Worm (Caenorhabditis elegans): Measurements from ENCODE around the gene F26F4.5.
A peak's percentile ranks its signal among the peaks of the same experiment; 100 is the strongest.

The F26F4.5 gene

DNA sequence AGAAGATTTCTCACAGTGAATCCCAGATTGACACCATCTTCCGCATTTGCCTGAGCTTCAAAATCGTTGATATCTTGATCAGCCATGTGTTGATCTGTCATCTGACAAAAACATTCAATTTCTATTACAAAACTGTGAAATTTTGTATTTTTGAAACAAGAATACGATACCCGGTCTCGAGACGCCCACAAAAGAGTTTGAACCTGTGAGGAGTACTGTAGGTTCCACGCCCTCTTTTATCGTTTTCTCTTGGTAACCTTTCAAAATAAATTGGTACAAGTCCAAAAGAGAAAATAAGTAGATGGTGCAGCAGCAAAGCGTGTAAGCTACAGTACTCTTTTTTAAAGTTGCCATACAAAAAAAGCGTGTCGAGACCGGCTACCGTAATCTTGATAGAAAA lies 18.9 kb upstream of the F26F4.5 start, which contains the start of gene F26F4.12:
Gene F26F4.12 (minus strand): TSS at position 101 of the 400 bp plus-strand sequence.
- TF ChIP-seq unc-120 (tag; optimal IDR thresholded peaks at IDR 0.05; ENCODE audit: poor library complexity, severe bottlenecking) (no peak), flh-1 (GFP tag; optimal IDR thresholded peaks at IDR 0.05) (no peak), nhr-237 (tag; optimal IDR thresholded peaks at IDR 0.05) (no peak), pha-4 (tag; optimal IDR thresholded peaks at IDR 0.05) (no peak)

DNA sequence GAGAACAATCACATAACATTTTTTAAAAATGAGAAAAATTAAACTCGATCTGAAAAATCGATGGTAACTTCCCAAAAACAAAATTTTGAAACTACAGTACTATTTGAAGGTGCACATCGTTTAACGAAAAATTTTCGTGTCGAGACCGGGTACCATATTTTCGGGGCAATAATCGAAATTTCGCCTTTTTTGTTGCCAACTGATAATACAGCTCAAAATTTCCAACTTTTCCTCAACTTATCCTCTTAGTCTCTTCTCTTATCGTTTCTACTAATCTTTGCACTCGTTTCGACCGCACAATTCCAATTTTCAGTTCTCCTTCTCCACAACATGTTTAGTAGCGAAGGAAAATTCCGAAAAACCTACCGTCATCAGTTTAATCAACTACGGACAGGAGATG lies 15.8 kb upstream of the F26F4.5 start, which contains the start of gene rom-1:
Gene rom-1 (plus strand): TSS at position 301 of the 400 bp plus-strand sequence.
- TF ChIP-seq mep-1 (tag; optimal IDR thresholded peaks at IDR 0.05), result no peak
- TF ChIP-seq ceh-39 (tag; optimal IDR thresholded peaks at IDR 0.05), result no peak
- no peak for TF ChIP-seq bed-3 (GFP tag; optimal IDR thresholded peaks at IDR 0.05)
- TF ChIP-seq tbx-8 (GFP tag; optimal IDR thresholded peaks at IDR 0.05), result no peak
- TF ChIP-seq ceh-83 (GFP tag; optimal IDR thresholded peaks at IDR 0.05), result no peak
- no peak for TF ChIP-seq sem-2 (GFP tag; optimal IDR thresholded peaks at IDR 0.05)
- TF ChIP-seq nhr-237 (tag; optimal IDR thresholded peaks at IDR 0.05), result no peak
- no peak for TF ChIP-seq M03D4.4 (tag; optimal IDR thresholded peaks at IDR 0.05)
- TF ChIP-seq zip-8 (tag; optimal IDR thresholded peaks at IDR 0.05), result no peak
- TF ChIP-seq elt-1 (tag; optimal IDR thresholded peaks at IDR 0.05; ENCODE audit: borderline replicate concordance, insufficient read depth), result no peak
- TF ChIP-seq nhr-76 (tag; optimal IDR thresholded peaks at IDR 0.05), result no peak
- TF ChIP-seq flh-1 (GFP tag; optimal IDR thresholded peaks at IDR 0.05), result no peak
- TF ChIP-seq cnd-1 (tag; optimal IDR thresholded peaks at IDR 0.05), result no peak
- TF ChIP-seq lsy-2 (tag; optimal IDR thresholded peaks at IDR 0.05), result no peak
- no peak for TF ChIP-seq ceh-43 (GFP tag; optimal IDR thresholded peaks at IDR 0.05)
- no peak for TF ChIP-seq drap-1 (GFP tag; optimal IDR thresholded peaks at IDR 0.05)

DNA sequence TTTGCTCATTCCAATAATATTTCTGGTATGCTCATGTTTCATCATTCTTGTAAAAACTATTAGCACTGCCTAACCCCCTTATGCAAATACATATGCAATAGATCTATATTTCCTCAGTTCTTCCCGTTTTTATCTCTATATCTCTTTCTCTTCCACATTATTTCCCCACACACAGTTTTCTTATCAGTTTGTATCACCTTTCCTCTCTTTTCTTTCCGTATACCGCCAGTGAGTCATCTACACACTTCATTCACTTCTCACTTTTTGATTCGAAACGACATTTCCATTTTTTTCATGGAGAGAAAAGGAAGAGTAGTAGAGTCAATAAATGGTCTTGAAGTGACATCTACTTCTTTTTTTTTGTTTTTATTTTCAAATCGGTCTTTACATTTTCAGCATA lies 15.3 kb upstream of the F26F4.5 start:
- TF ChIP-seq sem-2 (GFP tag; optimal IDR thresholded peaks at IDR 0.05) (no peak), nhr-28 (tag; optimal IDR thresholded peaks at IDR 0.05) (no peak), ham-2 (GFP tag; optimal IDR thresholded peaks at IDR 0.05) (no peak), ceh-83 (GFP tag; optimal IDR thresholded peaks at IDR 0.05) (no peak), pha-4 (tag; optimal IDR thresholded peaks at IDR 0.05) (no peak), nhr-2 (tag; optimal IDR thresholded peaks at IDR 0.05) (no peak), mab-5 (tag; optimal IDR thresholded peaks at IDR 0.05) (no peak), ceh-39 (tag; optimal IDR thresholded peaks at IDR 0.05) (no peak), unc-62 (GFP tag; optimal IDR thresholded peaks at IDR 0.05) (no peak), M03D4.4 (tag; optimal IDR thresholded peaks at IDR 0.05) (no peak), bed-3 (GFP tag; optimal IDR thresholded peaks at IDR 0.05) (no peak), flh-1 (GFP tag; optimal IDR thresholded peaks at IDR 0.05) (no peak), lsy-2 (tag; optimal IDR thresholded peaks at IDR 0.05) (no peak), mep-1 (tag; optimal IDR thresholded peaks at IDR 0.05) (no peak), sptf-1 (tag; optimal IDR thresholded peaks at IDR 0.05) (no peak), ceh-43 (GFP tag; optimal IDR thresholded peaks at IDR 0.05) (no peak), nhr-237 (tag; optimal IDR thresholded peaks at IDR 0.05) (no peak), elt-1 (tag; optimal IDR thresholded peaks at IDR 0.05; ENCODE audit: borderline replicate concordance, insufficient read depth) (no peak), lin-13 (tag; optimal IDR thresholded peaks at IDR 0.05) (no peak)

DNA sequence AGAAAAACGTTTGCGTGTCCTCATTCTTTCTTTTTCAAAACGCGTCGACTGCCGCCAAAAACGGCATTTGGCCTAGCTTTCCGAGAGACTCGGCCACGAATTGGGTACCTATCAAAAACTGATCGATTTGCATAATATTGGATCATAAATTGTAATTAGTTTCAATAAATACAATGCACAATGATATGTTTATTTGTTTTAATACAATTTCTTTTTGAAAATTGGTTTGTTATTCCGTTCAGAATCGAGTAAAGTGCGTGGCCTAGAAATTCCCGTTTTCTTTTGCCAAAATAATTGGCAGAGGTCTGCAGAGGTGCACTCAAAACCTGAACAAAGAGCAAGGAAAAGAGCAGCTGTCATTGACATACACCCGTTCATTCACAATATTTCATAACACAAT lies 14.4 kb upstream of the F26F4.5 start, which contains the start of gene F26F4.8:
Gene F26F4.8 (minus strand): TSS at position 69 of the 400 bp plus-strand sequence.
- TF ChIP-seq elt-3 (tag; optimal IDR thresholded peaks at IDR 0.05) (no peak), ceh-43 (GFP tag; optimal IDR thresholded peaks at IDR 0.05) (peak; percentile 19), ham-2 (GFP tag; optimal IDR thresholded peaks at IDR 0.05) (no peak), mep-1 (tag; optimal IDR thresholded peaks at IDR 0.05) (peak; percentile 18), lin-32 (GFP tag; optimal IDR thresholded peaks at IDR 0.05) (peak; percentile 2), bed-3 (GFP tag; optimal IDR thresholded peaks at IDR 0.05) (no peak), ces-1 (GFP tag; optimal IDR thresholded peaks at IDR 0.05) (peak; percentile 2), ceh-83 (GFP tag; optimal IDR thresholded peaks at IDR 0.05) (peak; percentile 43), sptf-1 (tag; optimal IDR thresholded peaks at IDR 0.05) (peak; percentile 26), flh-1 (GFP tag; optimal IDR thresholded peaks at IDR 0.05) (no peak), nhr-2 (tag; optimal IDR thresholded peaks at IDR 0.05) (no peak), unc-120 (tag; optimal IDR thresholded peaks at IDR 0.05; ENCODE audit: poor library complexity, severe bottlenecking) (peak; percentile 92), hlh-1 (tag; optimal IDR thresholded peaks at IDR 0.05) (peak; percentile 37), mab-5 (tag; optimal IDR thresholded peaks at IDR 0.05) (no peak), nhr-28 (tag; optimal IDR thresholded peaks at IDR 0.05) (no peak)

DNA sequence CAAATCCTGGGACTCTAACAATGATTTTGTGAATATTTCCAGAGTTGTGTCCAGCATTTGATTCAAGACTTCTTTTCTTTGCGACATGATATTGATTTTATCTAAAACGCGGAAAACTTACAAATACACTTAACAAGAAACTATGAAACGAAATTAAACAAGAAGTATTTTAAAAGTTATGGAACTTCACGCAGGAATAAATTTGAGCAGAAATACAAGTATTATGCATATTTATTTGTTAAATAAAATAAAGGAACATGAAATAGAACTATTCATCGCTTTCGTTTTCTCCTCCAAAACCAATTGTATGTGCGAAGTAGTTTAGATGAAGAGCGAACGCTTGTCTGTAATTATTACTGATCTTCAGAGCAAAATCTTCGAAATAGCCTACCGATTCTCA lies 12.7 kb upstream of the F26F4.5 start, which contains the start of gene kbp-2:
Gene kbp-2 (minus strand): TSS at position 101 of the 400 bp plus-strand sequence.
- TF ChIP-seq sptf-1 (tag; optimal IDR thresholded peaks at IDR 0.05) (no peak), nhr-237 (tag; optimal IDR thresholded peaks at IDR 0.05) (no peak), blmp-1 (tag; optimal IDR thresholded peaks at IDR 0.05) (no peak), mab-5 (tag; optimal IDR thresholded peaks at IDR 0.05) (no peak), nhr-28 (tag; optimal IDR thresholded peaks at IDR 0.05) (no peak), mls-2 (tag; optimal IDR thresholded peaks at IDR 0.05) (no peak), ham-2 (GFP tag; optimal IDR thresholded peaks at IDR 0.05) (no peak), unc-62 (GFP tag; optimal IDR thresholded peaks at IDR 0.05) (no peak), ceh-39 (tag; optimal IDR thresholded peaks at IDR 0.05) (no peak), ceh-43 (GFP tag; optimal IDR thresholded peaks at IDR 0.05) (no peak), flh-1 (GFP tag; optimal IDR thresholded peaks at IDR 0.05) (no peak), elt-3 (tag; optimal IDR thresholded peaks at IDR 0.05) (no peak), cnd-1 (tag; optimal IDR thresholded peaks at IDR 0.05) (no peak), ceh-83 (GFP tag; optimal IDR thresholded peaks at IDR 0.05) (no peak), pha-4 (tag; optimal IDR thresholded peaks at IDR 0.05) (no peak), nhr-2 (tag; optimal IDR thresholded peaks at IDR 0.05) (no peak), unc-120 (tag; optimal IDR thresholded peaks at IDR 0.05; ENCODE audit: poor library complexity, severe bottlenecking) (no peak), tbx-8 (GFP tag; optimal IDR thresholded peaks at IDR 0.05) (no peak), unc-39 (tag; optimal IDR thresholded peaks at IDR 0.05) (no peak)

All from whole organism, mixed stage, embryonic.